Fruit fly (Drosophila melanogaster): ENCODE results near the gene mas.

dm6 chr3L:4115701-4116100 is 51.6 kb downstream of the mas start:
- TF ChIP-seq CG8301 (tag; optimal IDR thresholded peaks at IDR 0.05) (no peak), rn (GFP tag; IDR thresholded peaks at IDR 0.05) (no peak), CG8159 (tag; optimal IDR thresholded peaks at IDR 0.05) (no peak), CG13204 (GFP tag; optimal IDR thresholded peaks at IDR 0.05) (no peak)

Measured in whole organism, pupa.